Worm (Caenorhabditis elegans): ENCODE measurements around the gene brf-1.

DNA sequence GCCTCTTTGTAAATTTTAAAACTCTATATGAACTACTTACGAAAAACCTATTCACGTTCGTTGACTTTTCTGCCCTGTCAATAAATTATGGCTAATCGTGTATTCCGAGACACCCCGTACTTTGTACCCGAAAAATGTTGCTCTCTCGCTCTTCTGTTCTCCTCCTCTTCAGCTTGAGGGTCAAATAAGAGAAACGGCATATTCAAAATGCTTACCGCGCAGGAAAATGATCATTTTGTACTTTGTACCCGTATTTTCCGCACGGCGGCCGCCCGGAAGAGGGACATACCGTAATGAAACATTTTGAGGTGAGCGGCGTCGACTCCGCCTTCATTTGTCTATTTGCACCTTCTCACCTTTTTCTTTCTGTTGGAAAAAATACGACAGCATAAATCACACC, 38.0 kb downstream of the brf-1 start:
- no peak for TF ChIP-seq scrt-1 (GFP tag; IDR thresholded peaks at IDR 0.05)
- TF ChIP-seq sea-1 (GFP tag; conservative IDR thresholded peaks at IDR 0.05), result no peak
- TF ChIP-seq ama-1 (optimal IDR thresholded peaks at IDR 0.05), result no peak
